Fruit fly (Drosophila melanogaster) whole organism, embryonic: Measurements from ENCODE around the gene CG43117.
A peak's percentile ranks its signal among the peaks of the same experiment; 100 is the strongest.

Experiments used
- Bdp1 ChIP-seq: fragments of 200-800 bp; sonication (Bioruptor generic); optimal IDR thresholded peaks from 3 replicates; lab custom pipeline; 2016; ENCODE audit warnings: missing biosample characterization, missing genetic modification characterization
- Bgb ChIP-seq: fragments of 200-800 bp; sonication (Bioruptor generic); IDR thresholded peaks from 2 replicates; pipeline ENCODE4 v1.3.6; 2022; ENCODE audit warnings: missing biosample characterization, missing genetic modification characterization; ENCODE audit not compliant: partially characterized antibody
- BtbVII ChIP-seq: fragments of 200-800 bp; sonication (Bioruptor generic); optimal IDR thresholded peaks from 3 replicates; lab custom pipeline; 2017; ENCODE audit warnings: missing biosample characterization, mild to moderate bottlenecking, missing genetic modification characterization
- CG10209 ChIP-seq: fragments of 200-800 bp; sonication (Bioruptor generic); optimal IDR thresholded peaks from 3 replicates; lab custom pipeline; 2017; ENCODE audit warnings: missing biosample characterization, mild to moderate bottlenecking, missing genetic modification characterization, missing genetic modification reagents
- CG10462 ChIP-seq: fragments of 200-800 bp; sonication (Bioruptor generic); optimal IDR thresholded peaks from 2 replicates; lab custom pipeline; 2016; ENCODE audit warnings: missing biosample characterization, missing genetic modification characterization
- CG11504 ChIP-seq: fragments of 200-800 bp; sonication (Bioruptor generic); optimal IDR thresholded peaks from 3 replicates; lab custom pipeline; 2019; ENCODE audit warnings: missing biosample characterization, mild to moderate bottlenecking, missing genetic modification characterization, moderate library complexity
- CG13424 ChIP-seq: fragments of 200-800 bp; sonication (Bioruptor generic); optimal IDR thresholded peaks from 2 replicates; lab custom pipeline; 2019; ENCODE audit warnings: missing biosample characterization, mild to moderate bottlenecking, missing genetic modification characterization, moderate library complexity
- CG14441 ChIP-seq: fragments of 200-800 bp; sonication (Bioruptor generic); IDR thresholded peaks from 2 replicates; pipeline ENCODE4 v1.3.6; 2022; ENCODE audit warnings: missing biosample characterization, missing genetic modification characterization
- CG14667 ChIP-seq: fragments of 200-800 bp; sonication (Bioruptor generic); IDR thresholded peaks from 2 replicates; pipeline ENCODE4 v1.3.6; 2022; ENCODE audit warnings: missing biosample characterization, missing genetic modification characterization
- CG15073 ChIP-seq: fragments of 200-800 bp; sonication (Bioruptor generic); optimal IDR thresholded peaks from 2 replicates; lab custom pipeline; 2016; ENCODE audit warnings: missing biosample characterization, missing genetic modification characterization
- CG15479 ChIP-seq: fragments of 200-800 bp; sonication (Bioruptor generic); optimal IDR thresholded peaks from 3 replicates; lab custom pipeline; 2019; ENCODE audit warnings: missing biosample characterization, mild to moderate bottlenecking, missing genetic modification characterization, moderate library complexity
- CG30403 ChIP-seq: fragments of 200-800 bp; sonication (Bioruptor generic); optimal IDR thresholded peaks from 3 replicates; lab custom pipeline; 2016; ENCODE audit warnings: missing biosample characterization, missing genetic modification characterization
- CG31224 ChIP-seq: fragments of 200-800 bp; sonication (Bioruptor generic); IDR thresholded peaks from 2 replicates; pipeline ENCODE4 v1.3.6; 2022; ENCODE audit warnings: missing biosample characterization, missing genetic modification characterization
- CG31441 ChIP-seq: fragments of 200-800 bp; sonication (Bioruptor generic); IDR thresholded peaks from 2 replicates; pipeline ENCODE4 v1.3.6; 2022; ENCODE audit warnings: missing biosample characterization, missing genetic modification characterization
- CG34376 ChIP-seq: fragments of 200-800 bp; sonication (Bioruptor generic); optimal IDR thresholded peaks from 2 replicates; lab custom pipeline; 2018; ENCODE audit warnings: missing biosample characterization, mild to moderate bottlenecking, missing genetic modification characterization
- CG4707 ChIP-seq: fragments of 200-800 bp; sonication (Bioruptor generic); optimal IDR thresholded peaks from 2 replicates; lab custom pipeline; 2018; ENCODE audit warnings: missing biosample characterization, mild to moderate bottlenecking, missing genetic modification characterization, moderate library complexity
- CG5245 ChIP-seq: fragments of 200-800 bp; sonication (Bioruptor generic); optimal IDR thresholded peaks from 3 replicates; lab custom pipeline; 2016; ENCODE audit warnings: missing biosample characterization, missing genetic modification characterization
- CG7556 ChIP-seq: fragments of 200-800 bp; sonication (Bioruptor generic); optimal IDR thresholded peaks from 2 replicates; lab custom pipeline; 2017; ENCODE audit warnings: missing biosample characterization, mild to moderate bottlenecking, missing genetic modification characterization
- CG7786 ChIP-seq: fragments of 200-800 bp; sonication (Bioruptor generic); optimal IDR thresholded peaks from 2 replicates; lab custom pipeline; 2016; ENCODE audit warnings: missing biosample characterization, missing genetic modification characterization
- CG7987 ChIP-seq: fragments of 200-800 bp; sonication (Bioruptor generic); optimal IDR thresholded peaks from 2 replicates; lab custom pipeline; 2018; ENCODE audit warnings: missing biosample characterization, mild to moderate bottlenecking, missing genetic modification characterization, moderate library complexity
- D19B ChIP-seq: fragments of 200-800 bp; sonication (Bioruptor generic); optimal IDR thresholded peaks from 2 replicates; lab custom pipeline; 2017; ENCODE audit warnings: missing biosample characterization, mild to moderate bottlenecking, missing genetic modification characterization
- Dbx ChIP-seq: fragments of 200-800 bp; sonication (Bioruptor generic); IDR thresholded peaks from 3 replicates; pipeline ENCODE4 v1.3.6; 2022; ENCODE audit warnings: missing biosample characterization, missing genetic modification characterization
- Dip2 ChIP-seq: fragments of 200-800 bp; sonication (Bioruptor generic); IDR thresholded peaks from 2 replicates; pipeline ENCODE4 v1.3.6; 2022; ENCODE audit warnings: missing biosample characterization, missing genetic modification characterization
- Dref ChIP-seq: fragments of 200-800 bp; sonication (Bioruptor generic); IDR thresholded peaks from 2 replicates; pipeline ENCODE4 v1.3.6; 2022; ENCODE audit warnings: missing biosample characterization, missing genetic modification characterization
- E2f1 ChIP-seq: fragments of 200-800 bp; sonication (Bioruptor generic); IDR thresholded peaks from 2 replicates; pipeline ENCODE4 v1.3.6; 2022; ENCODE audit warnings: missing biosample characterization, missing genetic modification characterization
- Fer2 ChIP-seq: fragments of 200-800 bp; sonication (Bioruptor generic); optimal IDR thresholded peaks from 2 replicates; lab custom pipeline; 2018; ENCODE audit warnings: missing biosample characterization, mild to moderate bottlenecking, missing genetic modification characterization, moderate library complexity
- Fer3 ChIP-seq: fragments of 200-800 bp; sonication (Bioruptor generic); optimal IDR thresholded peaks from 2 replicates; lab custom pipeline; 2018; ENCODE audit warnings: missing biosample characterization, mild to moderate bottlenecking, missing genetic modification characterization, moderate library complexity
- Mrtf ChIP-seq: fragments of 200-800 bp; sonication (Bioruptor generic); IDR thresholded peaks from 3 replicates; pipeline ENCODE4 v1.3.6; 2022; ENCODE audit warnings: missing biosample characterization, missing genetic modification characterization
- PHDP ChIP-seq: fragments of 200-800 bp; sonication (Bioruptor generic); optimal IDR thresholded peaks from 3 replicates; lab custom pipeline; 2018; ENCODE audit warnings: missing biosample characterization, mild to moderate bottlenecking, missing genetic modification characterization, moderate library complexity
- Ptx1 ChIP-seq: fragments of 200-800 bp; sonication (Bioruptor generic); IDR thresholded peaks from 2 replicates; pipeline ENCODE4 v1.3.6; 2022; ENCODE audit warnings: missing biosample characterization, missing genetic modification characterization
- Side ChIP-seq: fragments of 200-800 bp; sonication (Bioruptor generic); optimal IDR thresholded peaks from 2 replicates; lab custom pipeline; 2016; ENCODE audit warnings: missing biosample characterization, missing genetic modification characterization
- Sry-β ChIP-seq: fragments of 200-800 bp; sonication (Bioruptor generic); optimal IDR thresholded peaks from 2 replicates; lab custom pipeline; 2018; ENCODE audit warnings: missing biosample characterization, mild to moderate bottlenecking, missing genetic modification characterization, moderate library complexity
- YL-1 ChIP-seq: fragments of 200-800 bp; sonication (Bioruptor generic); optimal IDR thresholded peaks from 3 replicates; lab custom pipeline; 2017; ENCODE audit warnings: missing biosample characterization, mild to moderate bottlenecking, missing genetic modification characterization
- ac ChIP-seq: fragments of 200-800 bp; sonication (Bioruptor generic); optimal IDR thresholded peaks from 3 replicates; lab custom pipeline; 2017; ENCODE audit warnings: missing biosample characterization, mild to moderate bottlenecking, missing genetic modification characterization
- crol ChIP-seq: fragments of 200-800 bp; sonication (Bioruptor generic); IDR thresholded peaks from 2 replicates; pipeline ENCODE4 v1.3.6; 2022; ENCODE audit warnings: missing biosample characterization, missing genetic modification characterization
- dpn ChIP-seq, 2 experiments: fragments of 200-800 bp; sonication (Bioruptor generic); optimal IDR thresholded peaks; 3 replicates each; lab custom pipeline; 2016; ENCODE audit warnings: missing biosample characterization in 2 of 2, missing genetic modification characterization in 2 of 2
- en ChIP-seq: fragments of 200-800 bp; sonication (Bioruptor generic); optimal IDR thresholded peaks from 2 replicates; lab custom pipeline; 2016; ENCODE audit warnings: missing biosample characterization, missing genetic modification characterization
- eyg ChIP-seq: fragments of 200-800 bp; sonication (Bioruptor generic); optimal IDR thresholded peaks from 3 replicates; lab custom pipeline; 2016; ENCODE audit warnings: missing biosample characterization, missing genetic modification characterization
- fd3F ChIP-seq: fragments of 200-800 bp; sonication (Bioruptor generic); optimal IDR thresholded peaks from 2 replicates; lab custom pipeline; 2018; ENCODE audit warnings: missing biosample characterization, mild to moderate bottlenecking, missing genetic modification characterization, moderate library complexity
- fru ChIP-seq: fragments of >200 bp; optimal IDR thresholded peaks from 2 replicates; lab custom pipeline; 2017
- ham ChIP-seq: fragments of 200-800 bp; sonication (Bioruptor generic); IDR thresholded peaks from 2 replicates; pipeline ENCODE4 v1.3.6; 2022; ENCODE audit warnings: missing biosample characterization, missing genetic modification characterization
- ind ChIP-seq: fragments of 200-800 bp; sonication (Bioruptor generic); optimal IDR thresholded peaks from 3 replicates; lab custom pipeline; 2016; ENCODE audit warnings: missing biosample characterization, missing genetic modification characterization
- mam ChIP-seq: fragments of 200-800 bp; sonication (Bioruptor generic); optimal IDR thresholded peaks from 3 replicates; lab custom pipeline; 2016; ENCODE audit warnings: missing biosample characterization, missing genetic modification characterization
- odd ChIP-seq: fragments of 200-800 bp; sonication (Bioruptor generic); optimal IDR thresholded peaks from 2 replicates; lab custom pipeline; 2017; ENCODE audit warnings: missing biosample characterization, mild to moderate bottlenecking, missing genetic modification characterization
- org-1 ChIP-seq: fragments of 200-800 bp; sonication (Bioruptor generic); optimal IDR thresholded peaks from 2 replicates; lab custom pipeline; 2017; ENCODE audit warnings: missing biosample characterization, missing genetic modification characterization
- pho ChIP-seq: fragments of 200-800 bp; sonication (Bioruptor generic); optimal IDR thresholded peaks from 2 replicates; lab custom pipeline; 2016; ENCODE audit warnings: missing biosample characterization, missing genetic modification characterization
- prd ChIP-seq, 3 experiments: fragments of >200 bp in 2 of 3; fragments of 200-800 bp in 1 of 3; sonication (Bioruptor generic) in 1 of 3; optimal IDR thresholded peaks in 2 of 3; IDR thresholded peaks in 1 of 3; 2 replicates in 2 of 3; 3 replicates in 1 of 3; pipeline versions ENCODE4 v1.3.6 to Lab custom; 2017 to 2022; ENCODE audit warnings: missing biosample characterization in 1 of 3, missing genetic modification characterization in 1 of 3
- pzg ChIP-seq: fragments of 200-800 bp; sonication (Bioruptor generic); optimal IDR thresholded peaks from 3 replicates; lab custom pipeline; 2018; ENCODE audit warnings: missing biosample characterization, mild to moderate bottlenecking, missing genetic modification characterization, moderate library complexity
- seq ChIP-seq: fragments of 200-800 bp; sonication (Bioruptor generic); IDR thresholded peaks from 2 replicates; pipeline ENCODE4 v1.3.6; 2022; ENCODE audit warnings: missing biosample characterization, missing genetic modification characterization
- sob ChIP-seq: fragments of 200-800 bp; sonication (Bioruptor generic); IDR thresholded peaks from 2 replicates; pipeline ENCODE4 v1.3.6; 2022; ENCODE audit warnings: missing biosample characterization, missing genetic modification characterization
- sug ChIP-seq: fragments of 200-800 bp; optimal IDR thresholded peaks from 2 replicates; lab custom pipeline; 2019; ENCODE audit warnings: missing biosample characterization, mild to moderate bottlenecking, missing genetic modification characterization, moderate library complexity

The CG43117 gene

dm6 chr3R:26494247-26494646, 39.7 kb downstream of the CG43117 start (continued):
- TF ChIP-seq Mrtf (GFP tag; lab: Robert Waterston, UW) (0 out of 3 replicates have a peak, but pooled peaks have one; percentile 5), ind (GFP tag; lab: Kevin White, UChicago) (peak; percentile 24), CG31224 (no peak), sug (peak; percentile 10), CG15479 (GFP tag; lab: Kevin White, UChicago) (no peak), CG14667 (GFP tag; lab: Robert Waterston, UW) (0 out of 2 replicates have a peak, but pooled peaks have one; percentile 32), CG30403 (GFP tag; lab: Kevin White, UChicago) (peak; percentile 37), Bgb (no peak), dpn (GFP tag; optimal IDR thresholded peaks at IDR 0.05; lab: Kevin White, UChicago) (peak in 1 of 2 experiments; percentile 2), E2f1 (GFP tag; lab: Robert Waterston, UW) (peak; percentile 34; the same call in 1 of the 2 replicates), org-1 (GFP tag; lab: Kevin White, UChicago) (peak; percentile 4), BtbVII (GFP tag; lab: Kevin White, UChicago) (peak; percentile 38), Sry-β (no peak), CG7987 (GFP tag; lab: Kevin White, UChicago) (no peak), Dref (GFP tag; lab: Robert Waterston, UW) (no peak), CG31441 (GFP tag; lab: Robert Waterston, UW) (no peak), Fer2 (peak; percentile 4), Dip2 (GFP tag; lab: Robert Waterston, UW) (no peak), CG10209 (GFP tag; lab: Kevin White, UChicago) (peak; percentile 6), CG13424 (tag; lab: Kevin White, UChicago) (peak; percentile 45), CG10462 (GFP tag; lab: Kevin White, UChicago) (no peak), CG7786 (peak; percentile 1), ham (GFP tag; lab: Robert Waterston, UW) (no peak), CG34376 (GFP tag; lab: Kevin White, UChicago) (peak; percentile 18), CG14441 (GFP tag; lab: Robert Waterston, UW) (0 out of 2 replicates have a peak, but pooled peaks have one; percentile 34), sob (peak; percentile 33; the same call in 1 of the 2 replicates), CG7556 (GFP tag; lab: Kevin White, UChicago) (peak; percentile 65), pzg (no peak), crol (GFP tag; lab: Robert Waterston, UW) (no peak), CG5245 (no peak), seq (GFP tag; lab: Robert Waterston, UW) (peak; percentile 51; the same call in 1 of the 2 replicates), PHDP (tag; lab: Kevin White, UChicago) (peak; percentile 46), CG4707 (GFP tag; lab: Kevin White, UChicago) (no peak), Side (GFP tag; lab: Kevin White, UChicago) (no peak), pho (GFP tag; lab: Kevin White, UChicago) (peak; percentile 28), Ptx1 (peak; percentile 61), fd3F (GFP tag; lab: Kevin White, UChicago) (peak; percentile 38), D19B (peak; percentile 33), Dbx (0 out of 3 replicates have a peak, but pooled peaks have one; percentile 56), CG11504 (tag; lab: Kevin White, UChicago) (peak; percentile 55), fru (lab: Kevin White, UChicago) (no peak), mam (peak; percentile 57), CG15073 (GFP tag; lab: Kevin White, UChicago) (no peak), eyg (GFP tag; lab: Kevin White, UChicago) (no peak), odd (no peak), ac (GFP tag; lab: Kevin White, UChicago) (no peak), prd (optimal IDR thresholded peaks at IDR 0.05; lab: Kevin White, UChicago) (no peak), prd (GFP tag; IDR thresholded peaks at IDR 0.05; lab: Robert Waterston, UW) (peak; percentile 41; the same call in 1 of the 3 replicates), YL-1 (GFP tag; lab: Kevin White, UChicago) (no peak), Fer3 (tag; lab: Kevin White, UChicago) (peak; percentile 54), Bdp1 (GFP tag; lab: Kevin White, UChicago) (no peak), en (GFP tag; lab: Kevin White, UChicago) (no peak)
